Worm (Caenorhabditis elegans): ENCODE measurements around the gene T02B11.6.
"Not testable (repeated sequence)": the region's sequence is repeated elsewhere in the genome, so short reads cannot be mapped to it uniquely, and the experiment has no call there.

The T02B11.6 gene

ce11 chrV:849512-849911, 39.6 kb downstream of the T02B11.6 start, which contains the start of gene srbc-12:
srbc-12 (plus strand) TSS chrV:849812.
- TF ChIP-seq gmeb-1 (tag; optimal IDR thresholded peaks at IDR 0.05) (no peak), lsy-2 (tag; optimal IDR thresholded peaks at IDR 0.05) (no peak), nhr-237 (tag; optimal IDR thresholded peaks at IDR 0.05) (no peak), ztf-1 (GFP tag; conservative IDR thresholded peaks at IDR 0.05) (no peak), elt-1 (tag; optimal IDR thresholded peaks at IDR 0.05) (no peak), R02D3.7 (tag; optimal IDR thresholded peaks at IDR 0.05) (no peak), egl-27 (tag; optimal IDR thresholded peaks at IDR 0.05) (no peak), F13H6.1 (tag; optimal IDR thresholded peaks at IDR 0.05) (no peak), nhr-25 (tag; optimal IDR thresholded peaks at IDR 0.05) (no peak), mbf-1 (tag; optimal IDR thresholded peaks at IDR 0.05) (no peak), fos-1 (tag; optimal IDR thresholded peaks at IDR 0.05) (no peak), ceh-16 (tag; optimal IDR thresholded peaks at IDR 0.05) (no peak), nhr-11 (tag; optimal IDR thresholded peaks at IDR 0.05) (no peak), crh-2 (tag; optimal IDR thresholded peaks at IDR 0.05) (no peak), unc-55 (GFP tag; optimal IDR thresholded peaks at IDR 0.05) (no peak), aly-2 (tag; optimal IDR thresholded peaks at IDR 0.05) (no peak), nhr-10 (tag; optimal IDR thresholded peaks at IDR 0.05) (no peak), zag-1 (tag; optimal IDR thresholded peaks at IDR 0.05) (no peak), ztf-4 (tag; optimal IDR thresholded peaks at IDR 0.05) (no peak), nhr-12 (tag; optimal IDR thresholded peaks at IDR 0.05) (no peak)

- no peak for TF ChIP-seq fos-1 (tag; optimal IDR thresholded peaks at IDR 0.05)
- no peak for TF ChIP-seq nhr-12 (tag; optimal IDR thresholded peaks at IDR 0.05)
Observed at ce11 chrV:849042-849441, 40.1 kb downstream of the T02B11.6 start.

DNA sequence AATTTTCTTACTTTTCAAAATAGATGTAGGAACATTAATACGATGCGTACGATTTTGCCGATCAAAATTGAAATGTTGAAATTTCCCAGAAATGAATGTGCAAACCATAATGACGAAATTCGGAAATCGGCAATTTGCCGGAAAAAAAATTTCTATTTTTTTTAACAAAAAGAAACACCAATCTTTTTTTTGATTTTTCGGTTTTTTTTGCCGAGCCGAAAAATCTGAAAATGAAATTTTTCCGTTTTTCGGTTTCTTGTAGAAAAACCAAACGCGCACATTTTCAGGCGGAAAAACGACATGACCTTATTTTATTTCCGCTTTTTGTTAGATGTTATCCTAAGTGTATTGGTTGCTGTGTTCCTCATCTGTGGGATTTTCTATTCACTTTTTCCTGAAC, 41.6 kb downstream of the T02B11.6 start, which contains the start of gene srbc-13:
TSS of gene srbc-13 (plus strand) at position 301 of the 400 bp plus-strand sequence.
- TF ChIP-seq egl-27 (tag; optimal IDR thresholded peaks at IDR 0.05) (no peak), ztf-11 (tag; optimal IDR thresholded peaks at IDR 0.05) (no peak), ZK546.5 (tag; optimal IDR thresholded peaks at IDR 0.05) (no peak), elt-3 (tag; optimal IDR thresholded peaks at IDR 0.05) (no peak)

- TF ChIP-seq gmeb-1, mab-5, nhr-25 (tag; optimal IDR thresholded peaks at IDR 0.05): not testable (repeated sequence)
Observed at ce11 chrV:843118-843517, 46.0 kb downstream of the T02B11.6 start, which contains the start of gene K09C6.8. K09C6.8 (minus strand) TSS chrV:843218.

DNA sequence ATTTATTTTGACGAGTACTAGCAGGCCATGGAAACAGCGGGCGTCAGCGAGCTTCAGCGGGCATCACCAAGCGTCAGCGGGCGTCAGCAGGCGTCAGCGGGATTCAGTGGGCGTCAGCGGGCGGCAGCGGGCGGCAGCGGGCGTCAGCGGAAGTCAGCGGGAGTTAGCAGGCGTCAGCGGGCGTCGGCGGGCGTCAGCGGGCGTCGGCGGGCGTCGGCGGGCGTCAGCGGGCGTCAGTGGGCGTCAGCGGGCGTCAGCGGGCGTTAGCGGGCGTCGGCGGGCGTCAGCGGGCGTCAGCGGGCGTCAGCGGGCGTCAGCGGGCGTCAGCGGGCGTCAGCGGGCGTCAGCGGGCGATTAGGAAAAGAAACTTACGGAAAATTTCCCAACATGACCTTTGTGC, 46.5 kb downstream of the T02B11.6 start:
- TF ChIP-seq unc-55 (GFP tag; optimal IDR thresholded peaks at IDR 0.05) = no peak
- no peak for TF ChIP-seq snpc-4 (tag; optimal IDR thresholded peaks at IDR 0.05)
- TF ChIP-seq nhr-10 (tag; optimal IDR thresholded peaks at IDR 0.05) = no peak
- no peak for TF ChIP-seq unc-62 (GFP tag; optimal IDR thresholded peaks at IDR 0.05)
- no peak for TF ChIP-seq dmd-4 (tag; optimal IDR thresholded peaks at IDR 0.05)
- TF ChIP-seq nhr-21 (tag; optimal IDR thresholded peaks at IDR 0.05) = no peak
- no peak for TF ChIP-seq mab-5 (tag; optimal IDR thresholded peaks at IDR 0.05)
- no peak for TF ChIP-seq nhr-25 (tag; optimal IDR thresholded peaks at IDR 0.05)
- TF ChIP-seq elt-1 (tag; optimal IDR thresholded peaks at IDR 0.05) = no peak
- TF ChIP-seq nhr-237 (tag; optimal IDR thresholded peaks at IDR 0.05) = no peak
- TF ChIP-seq sma-3 (GFP tag; optimal IDR thresholded peaks at IDR 0.05) = no peak
- no peak for TF ChIP-seq nhr-129 (tag; optimal IDR thresholded peaks at IDR 0.05)
- TF ChIP-seq nhr-77 (tag; optimal IDR thresholded peaks at IDR 0.05) = no peak
- no peak for TF ChIP-seq crh-2 (tag; optimal IDR thresholded peaks at IDR 0.05)
- TF ChIP-seq ztf-1 (GFP tag; conservative IDR thresholded peaks at IDR 0.05) = no peak
- TF ChIP-seq sem-4 (tag; optimal IDR thresholded peaks at IDR 0.05) = no peak
- no peak for TF ChIP-seq fos-1 (tag; optimal IDR thresholded peaks at IDR 0.05)
- TF ChIP-seq elt-3 (tag; optimal IDR thresholded peaks at IDR 0.05) = no peak
- TF ChIP-seq gmeb-1 (tag; optimal IDR thresholded peaks at IDR 0.05) = no peak
- no peak for TF ChIP-seq R02D3.7 (tag; optimal IDR thresholded peaks at IDR 0.05)

- not testable (repeated sequence) for TF ChIP-seq ama-1 (optimal IDR thresholded peaks at IDR 0.05); skn-1 (tag; optimal IDR thresholded peaks at IDR 0.05); nhr-77 (tag; optimal IDR thresholded peaks at IDR 0.05)
Observed at ce11 chrV:838984-839471, 50.1 kb downstream of the T02B11.6 start, which contains the start of the genes K09C6.7 and K09C6.10. K09C6.7 (minus strand) TSS chrV:839084. K09C6.10 (plus strand) TSS chrV:839421.
